Fruit fly (Drosophila melanogaster) whole organism, embryonic: ENCODE results near the gene chrb.

Experiments
- CG10321 ChIP-seq: fragments of 200-800 bp; sonication (Bioruptor generic); IDR thresholded peaks from 2 replicates; pipeline ENCODE4 v1.3.6; 2022; ENCODE audit warnings: missing biosample characterization, missing genetic modification characterization
- CG10979 ChIP-seq: fragments of 200-800 bp; sonication (Bioruptor generic); optimal IDR thresholded peaks from 2 replicates; lab custom pipeline; 2018; ENCODE audit warnings: missing biosample characterization, mild to moderate bottlenecking, missing genetic modification characterization, moderate library complexity
- CG11695 ChIP-seq: fragments of 200-800 bp; sonication (Bioruptor generic); IDR thresholded peaks from 3 replicates; pipeline ENCODE4 v1.3.6; 2022; ENCODE audit warnings: missing biosample characterization, missing genetic modification characterization
- CG12391 ChIP-seq: fragments of 200-800 bp; sonication (Bioruptor generic); optimal IDR thresholded peaks from 3 replicates; lab custom pipeline; 2018; ENCODE audit warnings: missing biosample characterization, mild to moderate bottlenecking, missing genetic modification characterization, moderate library complexity
- CG15269 ChIP-seq: fragments of 200-800 bp; sonication (Bioruptor generic); optimal IDR thresholded peaks from 2 replicates; lab custom pipeline; 2018; ENCODE audit warnings: missing biosample characterization, mild to moderate bottlenecking, missing genetic modification characterization, moderate library complexity
- CG18262 ChIP-seq: fragments of 200-800 bp; optimal IDR thresholded peaks from 3 replicates; lab custom pipeline; 2019; ENCODE audit warnings: missing biosample characterization, mild to moderate bottlenecking, missing genetic modification characterization, moderate library complexity
- CG2116 ChIP-seq: fragments of 200-800 bp; sonication (Bioruptor generic); optimal IDR thresholded peaks from 3 replicates; lab custom pipeline; 2018; ENCODE audit warnings: missing biosample characterization, mild to moderate bottlenecking, missing genetic modification characterization
- CG2889 ChIP-seq: fragments of 200-800 bp; sonication (Bioruptor generic); IDR thresholded peaks from 3 replicates; pipeline ENCODE4 v1.3.6; 2022; ENCODE audit warnings: missing biosample characterization, missing genetic modification characterization
- CG4730 ChIP-seq: fragments of 200-800 bp; sonication (Bioruptor generic); IDR thresholded peaks from 2 replicates; pipeline ENCODE4 v1.3.6; 2022; ENCODE audit warnings: missing biosample characterization, missing genetic modification characterization
- CG6683 ChIP-seq: fragments of 200-800 bp; sonication (Bioruptor generic); optimal IDR thresholded peaks from 2 replicates; lab custom pipeline; 2017; ENCODE audit warnings: missing biosample characterization, mild to moderate bottlenecking, missing genetic modification characterization, missing genetic modification reagents
- CG7987 ChIP-seq: fragments of 200-800 bp; sonication (Bioruptor generic); optimal IDR thresholded peaks from 2 replicates; lab custom pipeline; 2018; ENCODE audit warnings: missing biosample characterization, mild to moderate bottlenecking, missing genetic modification characterization, moderate library complexity
- CG9876 ChIP-seq: fragments of 200-800 bp; sonication (Bioruptor generic); optimal IDR thresholded peaks from 2 replicates; lab custom pipeline; 2016; ENCODE audit warnings: missing biosample characterization, missing genetic modification characterization
- D19B ChIP-seq: fragments of 200-800 bp; sonication (Bioruptor generic); optimal IDR thresholded peaks from 2 replicates; lab custom pipeline; 2017; ENCODE audit warnings: missing biosample characterization, mild to moderate bottlenecking, missing genetic modification characterization
- Dfd ChIP-seq, 2 experiments: fragments of >200 bp; optimal IDR thresholded peaks; 2 replicates each; lab custom pipeline; 2017; ENCODE audit warnings: missing biosample characterization in 2 of 2, missing genetic modification characterization in 2 of 2
- Doc2 ChIP-seq: fragments of 200-800 bp; sonication (Bioruptor generic); IDR thresholded peaks from 2 replicates; pipeline ENCODE4 v1.3.6; 2022; ENCODE audit warnings: missing biosample characterization, missing genetic modification characterization
- ERR ChIP-seq: fragments of 200-800 bp; sonication (Bioruptor generic); optimal IDR thresholded peaks from 2 replicates; lab custom pipeline; 2016; ENCODE audit warnings: missing biosample characterization, missing genetic modification characterization
- Ets97D ChIP-seq: fragments of 200-800 bp; sonication (Bioruptor generic); optimal IDR thresholded peaks from 3 replicates; lab custom pipeline; 2016; ENCODE audit warnings: missing biosample characterization, missing genetic modification characterization
- H15 ChIP-seq: fragments of 200-800 bp; sonication (Bioruptor generic); IDR thresholded peaks from 3 replicates; pipeline ENCODE4 v1.3.6; 2022; ENCODE audit warnings: missing biosample characterization, missing genetic modification characterization
- Hand ChIP-seq: fragments of 200-800 bp; sonication (Bioruptor generic); optimal IDR thresholded peaks from 2 replicates; lab custom pipeline; 2017; ENCODE audit warnings: mild to moderate bottlenecking, missing biosample characterization, missing genetic modification reagents, missing genetic modification characterization
- HmgD ChIP-seq: fragments of 200-800 bp; sonication (Bioruptor generic); optimal IDR thresholded peaks from 3 replicates; lab custom pipeline; 2016; ENCODE audit warnings: missing biosample characterization, missing genetic modification characterization
- HmgZ ChIP-seq: fragments of 200-800 bp; sonication (Bioruptor generic); optimal IDR thresholded peaks from 2 replicates; lab custom pipeline; 2018; ENCODE audit warnings: missing biosample characterization, mild to moderate bottlenecking, missing genetic modification characterization
- Med ChIP-seq: fragments of 200-800 bp; sonication (Bioruptor generic); peaks from one replicate; lab custom pipeline; 2016; ENCODE audit warnings: missing biosample characterization, missing genetic modification characterization, mild to moderate bottlenecking, inconsistent platforms, moderate library complexity
- NC2β ChIP-seq: fragments of 200-800 bp; sonication (Bioruptor generic); optimal IDR thresholded peaks from 2 replicates; lab custom pipeline; 2016; ENCODE audit warnings: missing biosample characterization, missing genetic modification characterization
- Neu2 ChIP-seq: fragments of 200-800 bp; sonication (Bioruptor generic); optimal IDR thresholded peaks from 3 replicates; lab custom pipeline; 2016; ENCODE audit warnings: missing biosample characterization, missing genetic modification characterization, borderline replicate concordance
- Nf-YB ChIP-seq: fragments of 200-800 bp; sonication (Bioruptor generic); optimal IDR thresholded peaks from 3 replicates; lab custom pipeline; 2019; ENCODE audit warnings: missing biosample characterization, mild to moderate bottlenecking, missing genetic modification characterization, moderate library complexity
- Sox100B ChIP-seq: fragments of 200-800 bp; sonication (Bioruptor generic); optimal IDR thresholded peaks from 3 replicates; lab custom pipeline; 2018; ENCODE audit warnings: missing biosample characterization, mild to moderate bottlenecking, missing genetic modification characterization
- Sox102F ChIP-seq: fragments of 200-800 bp; sonication (Bioruptor generic); optimal IDR thresholded peaks from 2 replicates; lab custom pipeline; 2018; ENCODE audit warnings: missing biosample characterization, mild to moderate bottlenecking, missing genetic modification characterization, moderate library complexity
- Tbp ChIP-seq: fragments of >200 bp; optimal IDR thresholded peaks from 2 replicates; lab custom pipeline; 2018; ENCODE audit warnings: missing biosample characterization, missing genetic modification characterization
- br ChIP-seq: fragments of >200 bp; optimal IDR thresholded peaks from 2 replicates; lab custom pipeline; 2017
- ems ChIP-seq: fragments of 200-800 bp; sonication (Bioruptor generic); optimal IDR thresholded peaks from 3 replicates; lab custom pipeline; 2016; ENCODE audit warnings: missing biosample characterization, missing genetic modification characterization
- fd3F ChIP-seq: fragments of 200-800 bp; sonication (Bioruptor generic); optimal IDR thresholded peaks from 2 replicates; lab custom pipeline; 2018; ENCODE audit warnings: missing biosample characterization, mild to moderate bottlenecking, missing genetic modification characterization, moderate library complexity
- gem ChIP-seq: fragments of 200-800 bp; sonication (Bioruptor generic); optimal IDR thresholded peaks from 2 replicates; lab custom pipeline; 2019; ENCODE audit warnings: missing biosample characterization, mild to moderate bottlenecking, missing genetic modification characterization, moderate library complexity
- h ChIP-seq: fragments of >200 bp; optimal IDR thresholded peaks from 2 replicates; lab custom pipeline; 2017
- hb ChIP-seq: fragments of 200-800 bp; sonication (Bioruptor generic); IDR thresholded peaks from 3 replicates; pipeline ENCODE4 v1.3.6; 2022; ENCODE audit warnings: missing biosample characterization, missing genetic modification characterization; ENCODE audit not compliant: partially characterized antibody
- hkb ChIP-seq, 2 experiments: fragments of 200-800 bp in 1 of 2; fragments of >200 bp in 1 of 2; sonication (Bioruptor generic) in 1 of 2; IDR thresholded peaks in 1 of 2; optimal IDR thresholded peaks in 1 of 2; 2 replicates each; pipeline versions ENCODE4 v1.3.6 to Lab custom; 2017 to 2022; ENCODE audit warnings: missing biosample characterization in 1 of 2, missing genetic modification characterization in 1 of 2
- kni ChIP-seq: fragments of 200-800 bp; sonication (Bioruptor generic); optimal IDR thresholded peaks from 3 replicates; lab custom pipeline; 2017; ENCODE audit warnings: mild to moderate bottlenecking, missing biosample characterization, missing genetic modification reagents, missing genetic modification characterization
- mirr ChIP-seq: fragments of 200-800 bp; sonication (Bioruptor generic); optimal IDR thresholded peaks from 3 replicates; lab custom pipeline; 2018; ENCODE audit warnings: missing biosample characterization, mild to moderate bottlenecking, missing genetic modification characterization
- nom ChIP-seq: fragments of 200-800 bp; sonication (Bioruptor generic); optimal IDR thresholded peaks from 2 replicates; lab custom pipeline; 2017; ENCODE audit warnings: missing biosample characterization, missing genetic modification characterization, mild to moderate bottlenecking, moderate library complexity, missing genetic modification reagents
- org-1 ChIP-seq: fragments of 200-800 bp; sonication (Bioruptor generic); optimal IDR thresholded peaks from 2 replicates; lab custom pipeline; 2017; ENCODE audit warnings: missing biosample characterization, missing genetic modification characterization
- pb ChIP-seq: fragments of 200-800 bp; sonication (Bioruptor generic); optimal IDR thresholded peaks from 3 replicates; lab custom pipeline; 2016; ENCODE audit warnings: missing biosample characterization, missing genetic modification characterization
- prd ChIP-seq, 3 experiments: fragments of >200 bp in 2 of 3; fragments of 200-800 bp in 1 of 3; sonication (Bioruptor generic) in 1 of 3; optimal IDR thresholded peaks in 2 of 3; IDR thresholded peaks in 1 of 3; 2 replicates in 2 of 3; 3 replicates in 1 of 3; pipeline versions ENCODE4 v1.3.6 to Lab custom; 2017 to 2022; ENCODE audit warnings: missing biosample characterization in 1 of 3, missing genetic modification characterization in 1 of 3
- rib ChIP-seq: fragments of 200-800 bp; sonication (Bioruptor generic); IDR thresholded peaks from 2 replicates; pipeline ENCODE4 v1.3.6; 2022; ENCODE audit warnings: missing biosample characterization, missing genetic modification characterization
- sens ChIP-seq: fragments of 200-800 bp; sonication (Bioruptor generic); peaks from one replicate; lab custom pipeline; 2016; ENCODE audit warnings: missing biosample characterization, missing genetic modification characterization
- wdn ChIP-seq: fragments of 200-800 bp; sonication (Bioruptor generic); IDR thresholded peaks from 2 replicates; pipeline ENCODE4 v1.3.6; 2022; ENCODE audit warnings: missing biosample characterization, missing genetic modification characterization
- zen ChIP-seq: fragments of 200-800 bp; sonication (Bioruptor generic); optimal IDR thresholded peaks from 3 replicates; lab custom pipeline; 2018; ENCODE audit warnings: missing biosample characterization, mild to moderate bottlenecking, missing genetic modification characterization, moderate library complexity
- zfh1 ChIP-seq: fragments of 200-800 bp; sonication (Bioruptor generic); IDR thresholded peaks from 3 replicates; pipeline ENCODE4 v1.3.6; 2022; ENCODE audit warnings: missing biosample characterization, missing genetic modification characterization

chrb gene

dm6 chr3L:11483135-11483534, 4.2 kb upstream of the chrb start (continued):
- no peak for TF ChIP-seq NC2β
- TF ChIP-seq wdn (GFP tag; lab: Robert Waterston, UW): no peak
- no peak for TF ChIP-seq Nf-YB
- TF ChIP-seq HmgD (GFP tag; lab: Kevin White, UChicago): no peak
- TF ChIP-seq hkb (optimal IDR thresholded peaks at IDR 0.05; lab: Kevin White, UChicago): no peak
- peak; percentile 33; the same call in 1 of the 2 replicates for TF ChIP-seq hkb (GFP tag; IDR thresholded peaks at IDR 0.05; lab: Robert Waterston, UW)
- TF ChIP-seq CG2889 (GFP tag; lab: Robert Waterston, UW): no peak
- TF ChIP-seq Tbp (GFP tag; lab: Kevin White, UChicago): no peak
- no peak for TF ChIP-seq prd (optimal IDR thresholded peaks at IDR 0.05; lab: Kevin White, UChicago)
- peak; percentile 61; the same call in 2 of the 3 replicates for TF ChIP-seq prd (GFP tag; IDR thresholded peaks at IDR 0.05; lab: Robert Waterston, UW)
- TF ChIP-seq CG9876 (GFP tag; lab: Kevin White, UChicago): no peak
- no peak for TF ChIP-seq nom (GFP tag; lab: Kevin White, UChicago)
- TF ChIP-seq D19B (GFP tag; lab: Kevin White, UChicago): peak; percentile 33
- peak; percentile 55; the same call in 1 of the 3 replicates for TF ChIP-seq zfh1
- no peak for TF ChIP-seq Dfd (GFP tag; optimal IDR thresholded peaks at IDR 0.05; lab: Kevin White, UChicago)
- TF ChIP-seq CG4730 (GFP tag; lab: Robert Waterston, UW): no peak
- TF ChIP-seq Sox102F (GFP tag; lab: Kevin White, UChicago): peak; percentile 63
- TF ChIP-seq kni: no peak
- TF ChIP-seq hb (GFP tag; lab: Robert Waterston, UW): 0 out of 3 replicates have a peak, but pooled peaks have one; percentile 30
- TF ChIP-seq Med (GFP tag; lab: Kevin White, UChicago): peak; percentile 89
- TF ChIP-seq zen (tag; lab: Kevin White, UChicago): peak; percentile 25
- TF ChIP-seq Ets97D (GFP tag; lab: Kevin White, UChicago): no peak
- TF ChIP-seq sens (GFP tag; lab: Kevin White, UChicago): peak; percentile 79
- TF ChIP-seq Hand (GFP tag; lab: Kevin White, UChicago): peak; percentile 2
- no peak for TF ChIP-seq HmgZ (tag; lab: Kevin White, UChicago)
- TF ChIP-seq CG11695 (GFP tag; lab: Robert Waterston, UW): 0 out of 3 replicates have a peak, but pooled peaks have one; percentile 37
- no peak for TF ChIP-seq CG6683 (GFP tag; lab: Kevin White, UChicago)
- TF ChIP-seq br (lab: Kevin White, UChicago): no peak
- peak; percentile 36 for TF ChIP-seq ems (GFP tag; lab: Kevin White, UChicago)
- TF ChIP-seq pb (GFP tag; lab: Kevin White, UChicago): peak; percentile 39
- no peak for TF ChIP-seq CG10321
- TF ChIP-seq CG2116 (GFP tag; lab: Kevin White, UChicago): no peak
- TF ChIP-seq fd3F: no peak
- TF ChIP-seq Sox100B (GFP tag; lab: Kevin White, UChicago): peak; percentile 48
- TF ChIP-seq org-1: peak; percentile 33
- TF ChIP-seq rib (GFP tag; lab: Robert Waterston, UW): no peak
- TF ChIP-seq ERR (GFP tag; lab: Kevin White, UChicago): no peak
- TF ChIP-seq H15 (GFP tag; lab: Robert Waterston, UW): no peak
- TF ChIP-seq CG12391 (tag; lab: Kevin White, UChicago): peak; percentile 45
- peak; percentile 65 for TF ChIP-seq CG10979
- TF ChIP-seq mirr (GFP tag; lab: Kevin White, UChicago): no peak
- no peak for TF ChIP-seq Neu2 (GFP tag; lab: Kevin White, UChicago)
- TF ChIP-seq CG7987: no peak
- TF ChIP-seq gem (tag; lab: Kevin White, UChicago): peak; percentile 72
- no peak for TF ChIP-seq h
- peak; percentile 42 for TF ChIP-seq CG15269 (tag; lab: Kevin White, UChicago)
- no peak for TF ChIP-seq Doc2 (GFP tag; lab: Robert Waterston, UW)
- TF ChIP-seq CG18262 (tag; lab: Kevin White, UChicago): peak; percentile 70
